Worm (Caenorhabditis elegans) whole organism, L4/young adult: ENCODE measurements around the gene Y50E8A.6.

Experiments used
- W03F9.2 ChIP-seq: fragments of 150-350 bp; optimal IDR thresholded peaks from 2 replicates; lab custom pipeline; 2014; ENCODE audit warnings: missing biosample characterization, missing genetic modification characterization
- him-1 ChIP-seq: sonication (generic microtip); optimal IDR thresholded peaks from 2 replicates; lab custom pipeline; 2016; ENCODE audit warnings: missing genotype, missing genetic modification reagents, missing genetic modification characterization, missing compliant biosample characterization

DNA sequence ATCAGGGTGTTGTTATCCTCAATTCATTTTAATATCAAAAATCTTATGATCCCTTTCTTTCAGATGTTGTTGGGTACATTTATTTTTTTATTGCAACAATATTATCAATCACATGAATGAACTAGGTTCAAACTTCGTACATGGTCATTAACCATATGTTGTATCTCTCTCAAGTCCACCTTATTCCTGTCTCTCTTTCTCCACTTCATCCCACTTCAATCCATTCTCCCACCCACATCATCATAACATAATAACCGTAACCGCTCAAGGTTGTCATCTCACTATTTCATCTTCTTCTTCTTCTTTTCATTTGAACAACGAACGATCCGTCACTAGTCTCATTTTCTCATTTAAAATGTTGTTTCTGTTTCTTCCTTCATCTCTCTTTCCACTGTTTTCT is 15.7 kb downstream of the Y50E8A.6 start:
- TF ChIP-seq him-1 (tag; lab: Kevin White, UChicago) (no peak), W03F9.2 (no peak)
